Fruit fly (Drosophila melanogaster) whole organism, prepupa: ENCODE results near the gene Ifrd1.

Experiments used
- Blimp-1 ChIP-seq: fragments of 200-800 bp; sonication (Bioruptor generic); optimal IDR thresholded peaks from 3 replicates; lab custom pipeline; 2017; ENCODE audit warnings: missing biosample characterization, missing genetic modification characterization, mild to moderate bottlenecking, moderate library complexity, missing genetic modification reagents
- CG10631 ChIP-seq: fragments of 200-800 bp; sonication (Bioruptor generic); optimal IDR thresholded peaks from 2 replicates; lab custom pipeline; 2016; ENCODE audit warnings: missing biosample characterization, missing genetic modification characterization
- CG10669 ChIP-seq: fragments of 200-800 bp; sonication (Bioruptor generic); optimal IDR thresholded peaks from 3 replicates; lab custom pipeline; 2018; ENCODE audit warnings: missing biosample characterization, mild to moderate bottlenecking, missing genetic modification characterization, moderate library complexity
- CG11294 ChIP-seq: fragments of 200-800 bp; sonication (Bioruptor generic); IDR thresholded peaks from 2 replicates; pipeline ENCODE4 v1.3.6; 2022; ENCODE audit warnings: missing biosample characterization, missing genetic modification characterization
- CG11762 ChIP-seq: fragments of 200-800 bp; sonication (Bioruptor generic); optimal IDR thresholded peaks from 3 replicates; lab custom pipeline; 2016; ENCODE audit warnings: missing biosample characterization, missing genetic modification characterization; ENCODE audit not compliant: insufficient read depth
- CG11902 ChIP-seq: fragments of 200-800 bp; sonication (Bioruptor generic); optimal IDR thresholded peaks from 3 replicates; lab custom pipeline; 2016; ENCODE audit warnings: missing biosample characterization, missing genetic modification characterization
- CG1621 ChIP-seq: fragments of 200-800 bp; sonication (Bioruptor generic); optimal IDR thresholded peaks from 3 replicates; lab custom pipeline; 2018; ENCODE audit warnings: missing biosample characterization, mild to moderate bottlenecking, missing genetic modification characterization
- CG3032 ChIP-seq: fragments of 200-800 bp; optimal IDR thresholded peaks from 2 replicates; lab custom pipeline; 2019; ENCODE audit warnings: missing biosample characterization, mild to moderate bottlenecking, missing genetic modification characterization, moderate library complexity
- CG31627 ChIP-seq: fragments of 200-800 bp; sonication (Bioruptor generic); optimal IDR thresholded peaks from 3 replicates; lab custom pipeline; 2016; ENCODE audit warnings: missing biosample characterization, missing genetic modification characterization
- CG32006 ChIP-seq: fragments of 200-800 bp; sonication (Bioruptor generic); optimal IDR thresholded peaks from 3 replicates; lab custom pipeline; 2017; ENCODE audit warnings: missing biosample characterization, mild to moderate bottlenecking, missing genetic modification characterization
- CG34406 ChIP-seq: fragments of 200-800 bp; sonication (Bioruptor generic); optimal IDR thresholded peaks from 3 replicates; lab custom pipeline; 2016; ENCODE audit warnings: missing biosample characterization, missing genetic modification characterization
- CG3919 ChIP-seq: fragments of 200-800 bp; sonication (Bioruptor generic); optimal IDR thresholded peaks from 3 replicates; lab custom pipeline; 2016; ENCODE audit warnings: missing biosample characterization, missing genetic modification characterization
- CG6163 ChIP-seq: fragments of 200-800 bp; sonication (Bioruptor generic); IDR thresholded peaks from 3 replicates; pipeline ENCODE4 v1.3.6; 2022; ENCODE audit warnings: missing biosample characterization, missing genetic modification characterization
- CG6792 ChIP-seq: fragments of 200-800 bp; sonication (Bioruptor generic); optimal IDR thresholded peaks from 3 replicates; lab custom pipeline; 2016; ENCODE audit warnings: missing biosample characterization, missing genetic modification characterization
- CG6808 ChIP-seq: fragments of 200-800 bp; sonication (Bioruptor generic); optimal IDR thresholded peaks from 3 replicates; lab custom pipeline; 2017; ENCODE audit warnings: missing biosample characterization, missing genetic modification characterization, mild to moderate bottlenecking, moderate library complexity, missing genetic modification reagents
- CG6854 ChIP-seq: fragments of 200-800 bp; sonication (Bioruptor generic); optimal IDR thresholded peaks from 2 replicates; lab custom pipeline; 2017; ENCODE audit warnings: missing biosample characterization, mild to moderate bottlenecking, missing genetic modification characterization
- CG8119 ChIP-seq: fragments of 200-800 bp; sonication (Bioruptor generic); IDR thresholded peaks from 3 replicates; pipeline ENCODE4 v1.3.6; 2022; ENCODE audit warnings: missing biosample characterization, missing genetic modification characterization
- CG8319 ChIP-seq: fragments of 200-800 bp; sonication (Bioruptor generic); optimal IDR thresholded peaks from 3 replicates; lab custom pipeline; 2016; ENCODE audit warnings: missing biosample characterization, missing genetic modification characterization
- CG8632 ChIP-seq: fragments of 200-800 bp; sonication (Bioruptor generic); optimal IDR thresholded peaks from 3 replicates; lab custom pipeline; 2016; ENCODE audit warnings: missing biosample characterization, missing genetic modification characterization
- CG9139 ChIP-seq: fragments of 200-800 bp; sonication (Bioruptor generic); optimal IDR thresholded peaks from 3 replicates; lab custom pipeline; 2017; ENCODE audit warnings: missing biosample characterization, mild to moderate bottlenecking, missing genetic modification characterization
- Eip75B ChIP-seq: fragments of 200-800 bp; sonication (Bioruptor generic); optimal IDR thresholded peaks from 3 replicates; lab custom pipeline; 2016; ENCODE audit warnings: missing biosample characterization, missing genetic modification characterization
- Eip78C ChIP-seq: fragments of 200-800 bp; sonication (Bioruptor generic); peaks from one replicate; lab custom pipeline; 2016; ENCODE audit warnings: missing biosample characterization, missing genetic modification characterization
- Eip93F ChIP-seq: fragments of 200-800 bp; sonication (Bioruptor generic); optimal IDR thresholded peaks from 2 replicates; lab custom pipeline; 2016; ENCODE audit warnings: missing biosample characterization, mild to moderate bottlenecking, missing genetic modification characterization
- Ets21C ChIP-seq: fragments of 200-800 bp; sonication (Bioruptor generic); optimal IDR thresholded peaks from 3 replicates; lab custom pipeline; 2016; ENCODE audit warnings: missing biosample characterization, missing genetic modification characterization
- Ets96B ChIP-seq: fragments of 200-800 bp; optimal IDR thresholded peaks from 2 replicates; lab custom pipeline; 2019; ENCODE audit warnings: missing biosample characterization, mild to moderate bottlenecking, missing genetic modification characterization, moderate library complexity
- Hr39 ChIP-seq: fragments of 200-800 bp; sonication (Bioruptor generic); optimal IDR thresholded peaks from 2 replicates; lab custom pipeline; 2016; ENCODE audit warnings: missing biosample characterization, missing genetic modification characterization
- Lpt ChIP-seq: fragments of 200-800 bp; sonication (Bioruptor generic); optimal IDR thresholded peaks from 3 replicates; lab custom pipeline; 2016; ENCODE audit warnings: missing biosample characterization, missing genetic modification characterization
- Met ChIP-seq: fragments of 200-800 bp; sonication (Bioruptor generic); optimal IDR thresholded peaks from 3 replicates; lab custom pipeline; 2016; ENCODE audit warnings: missing biosample characterization, missing genetic modification characterization
- OdsH ChIP-seq: fragments of 200-800 bp; sonication (Bioruptor generic); optimal IDR thresholded peaks from 3 replicates; lab custom pipeline; 2016; ENCODE audit warnings: missing biosample characterization, missing genetic modification characterization
- Smox ChIP-seq: fragments of 200-800 bp; sonication (Bioruptor generic); optimal IDR thresholded peaks from 3 replicates; lab custom pipeline; 2016; ENCODE audit warnings: missing biosample characterization, missing genetic modification characterization
- Sox102F ChIP-seq: fragments of 200-800 bp; sonication (Bioruptor generic); optimal IDR thresholded peaks from 2 replicates; lab custom pipeline; 2016; ENCODE audit warnings: missing biosample characterization, mild to moderate bottlenecking, missing genetic modification characterization
- Sox14 ChIP-seq: fragments of 200-800 bp; sonication (Bioruptor generic); optimal IDR thresholded peaks from 3 replicates; lab custom pipeline; 2016; ENCODE audit warnings: missing biosample characterization, missing genetic modification characterization
- Sox15 ChIP-seq: fragments of 200-800 bp; sonication (Bioruptor generic); optimal IDR thresholded peaks from 3 replicates; lab custom pipeline; 2016; ENCODE audit warnings: missing biosample characterization, missing genetic modification characterization
- achi ChIP-seq: fragments of 200-800 bp; sonication (Bioruptor generic); optimal IDR thresholded peaks from 3 replicates; lab custom pipeline; 2016; ENCODE audit warnings: missing biosample characterization, missing genetic modification characterization
- acj6 ChIP-seq: fragments of 200-800 bp; sonication (Bioruptor generic); optimal IDR thresholded peaks from 3 replicates; lab custom pipeline; 2016; ENCODE audit warnings: missing biosample characterization, missing genetic modification characterization
- cyc ChIP-seq: fragments of 200-800 bp; sonication (Bioruptor generic); optimal IDR thresholded peaks from 3 replicates; lab custom pipeline; 2016; ENCODE audit warnings: missing biosample characterization, missing genetic modification characterization
- dsx ChIP-seq: fragments of 200-800 bp; optimal IDR thresholded peaks from 3 replicates; lab custom pipeline; 2019; ENCODE audit warnings: missing biosample characterization, mild to moderate bottlenecking, missing genetic modification characterization, moderate library complexity; ENCODE audit not compliant: poor library complexity, severe bottlenecking
- eg ChIP-seq: fragments of 200-800 bp; sonication (Bioruptor generic); IDR thresholded peaks from 3 replicates; pipeline ENCODE4 v1.3.6; 2022; ENCODE audit warnings: missing biosample characterization, missing genetic modification characterization
- esn ChIP-seq: fragments of 200-800 bp; sonication (Bioruptor generic); optimal IDR thresholded peaks from 2 replicates; lab custom pipeline; 2016; ENCODE audit warnings: missing biosample characterization, mild to moderate bottlenecking, missing genetic modification characterization, moderate library complexity
- fd85E ChIP-seq: fragments of 200-800 bp; sonication (Bioruptor generic); optimal IDR thresholded peaks from 3 replicates; lab custom pipeline; 2016; ENCODE audit warnings: missing biosample characterization, missing genetic modification characterization
- fkh ChIP-seq: fragments of 200-800 bp; sonication (Bioruptor generic); optimal IDR thresholded peaks from 3 replicates; lab custom pipeline; 2017; ENCODE audit warnings: missing biosample characterization, mild to moderate bottlenecking, missing genetic modification characterization, moderate library complexity
- lz ChIP-seq: fragments of 200-800 bp; sonication (Bioruptor generic); optimal IDR thresholded peaks from 3 replicates; lab custom pipeline; 2016; ENCODE audit warnings: missing biosample characterization, missing genetic modification characterization
- pdm3 ChIP-seq: fragments of 200-800 bp; sonication (Bioruptor generic); optimal IDR thresholded peaks from 3 replicates; lab custom pipeline; 2016; ENCODE audit warnings: missing biosample characterization, missing genetic modification characterization
- salr ChIP-seq, 2 experiments: fragments of 200-800 bp; sonication (Bioruptor generic); optimal IDR thresholded peaks; 3 replicates each; lab custom pipeline; 2016 to 2018; ENCODE audit warnings: missing biosample characterization in 2 of 2, missing genetic modification characterization in 2 of 2, mild to moderate bottlenecking in 1 of 2
- ss ChIP-seq, 2 experiments: fragments of 200-800 bp; sonication (Bioruptor generic); optimal IDR thresholded peaks; 2 replicates in 1 of 2; 3 replicates in 1 of 2; lab custom pipeline; 2017 to 2018; ENCODE audit warnings: mild to moderate bottlenecking in 2 of 2, missing biosample characterization in 2 of 2, missing genetic modification characterization in 2 of 2, moderate library complexity in 1 of 2
- svp ChIP-seq: fragments of 200-800 bp; sonication (Bioruptor generic); peaks from one replicate; lab custom pipeline; 2016; ENCODE audit warnings: missing biosample characterization, missing genetic modification characterization
- topi ChIP-seq: fragments of 200-800 bp; sonication (Bioruptor generic); optimal IDR thresholded peaks from 3 replicates; lab custom pipeline; 2016; ENCODE audit warnings: missing biosample characterization, missing genetic modification characterization
- vri ChIP-seq: fragments of 200-800 bp; sonication (Bioruptor generic); optimal IDR thresholded peaks from 3 replicates; lab custom pipeline; 2016; ENCODE audit warnings: missing biosample characterization, mild to moderate bottlenecking, missing genetic modification characterization

The Ifrd1 gene

dm6 chr2L:2883703-2884294 is 9.5 kb upstream of the Ifrd1 start:
- no peak for TF ChIP-seq CG8119 (GFP tag; lab: Robert Waterston, UW)
- TF ChIP-seq svp: peak; percentile 64
- TF ChIP-seq, all 60 proteins: peak for 1

- peak; percentile 41 for TF ChIP-seq Smox (GFP tag; lab: Kevin White, UChicago)
- TF ChIP-seq Blimp-1 (GFP tag; lab: Kevin White, UChicago): no peak
- TF ChIP-seq CG6792 (GFP tag; lab: Kevin White, UChicago): peak; percentile 10
- TF ChIP-seq dsx (GFP tag; lab: Kevin White, UChicago): no peak
- no peak for TF ChIP-seq fd85E
- no peak for TF ChIP-seq salr (GFP tag; optimal IDR thresholded peaks at IDR 0.05; lab: Kevin White, UChicago)
- TF ChIP-seq Sox14 (GFP tag; lab: Kevin White, UChicago): peak; percentile 5
- TF ChIP-seq CG34406 (GFP tag; lab: Kevin White, UChicago): peak; percentile 27
- no peak for TF ChIP-seq Sox15 (GFP tag; lab: Kevin White, UChicago)
- no peak for TF ChIP-seq Hr39 (GFP tag; lab: Kevin White, UChicago)
- peak; percentile 7 for TF ChIP-seq CG3919 (GFP tag; lab: Kevin White, UChicago)
- peak; percentile 55 for TF ChIP-seq Met (GFP tag; lab: Kevin White, UChicago)
- TF ChIP-seq CG11902 (GFP tag; lab: Kevin White, UChicago): no peak
- peak; percentile 66 for TF ChIP-seq lz (GFP tag; lab: Kevin White, UChicago)
- no peak for TF ChIP-seq CG9139 (GFP tag; lab: Kevin White, UChicago)
- no peak for TF ChIP-seq CG6808 (GFP tag; lab: Kevin White, UChicago)
- TF ChIP-seq CG10669 (GFP tag; lab: Kevin White, UChicago): no peak
- TF ChIP-seq fkh (GFP tag; lab: Kevin White, UChicago): peak; percentile 76
- no peak for TF ChIP-seq CG3032 (tag; lab: Kevin White, UChicago)
- TF ChIP-seq pdm3 (GFP tag; lab: Kevin White, UChicago): peak; percentile 22
- peak; percentile 20 for TF ChIP-seq vri (GFP tag; lab: Kevin White, UChicago)
- peak; percentile 50 for TF ChIP-seq esn (GFP tag; lab: Kevin White, UChicago)
- TF ChIP-seq svp: peak; percentile 71
- TF ChIP-seq CG6163 (GFP tag; lab: Robert Waterston, UW): peak; percentile 51; the same call in 2 of the 3 replicates
- peak; percentile 27 for TF ChIP-seq Sox102F (GFP tag; lab: Kevin White, UChicago)
- no peak for TF ChIP-seq CG6854
- TF ChIP-seq Ets21C (GFP tag; lab: Kevin White, UChicago): peak; percentile 7
- TF ChIP-seq eg (GFP tag; lab: Robert Waterston, UW): peak; percentile 30; the same call in 1 of the 3 replicates
- TF ChIP-seq Eip78C (GFP tag; lab: Kevin White, UChicago): no peak
- TF ChIP-seq Lpt (GFP tag; lab: Kevin White, UChicago): no peak
- peak; percentile 14 for TF ChIP-seq Eip93F (GFP tag; lab: Kevin White, UChicago)
- no peak for TF ChIP-seq CG11762 (GFP tag; lab: Kevin White, UChicago)
- TF ChIP-seq CG1621 (tag; lab: Kevin White, UChicago): no peak
- no peak for TF ChIP-seq CG32006 (GFP tag; lab: Kevin White, UChicago)
- TF ChIP-seq achi: no peak
- TF ChIP-seq Eip75B (GFP tag; lab: Kevin White, UChicago): peak; percentile 24
- TF ChIP-seq CG8319 (GFP tag; lab: Kevin White, UChicago): no peak
- TF ChIP-seq OdsH (GFP tag; lab: Kevin White, UChicago): no peak
- no peak for TF ChIP-seq CG8632 (GFP tag; lab: Kevin White, UChicago)
- TF ChIP-seq topi (GFP tag; lab: Kevin White, UChicago): peak; percentile 29
- no peak for TF ChIP-seq CG8119 (GFP tag; lab: Robert Waterston, UW)
- peak; percentile 3 for TF ChIP-seq acj6 (GFP tag; lab: Kevin White, UChicago)
- TF ChIP-seq CG31627 (GFP tag; lab: Kevin White, UChicago): peak; percentile 26
- peak in 1 of 2 experiments; percentile 22 for TF ChIP-seq ss (GFP tag; optimal IDR thresholded peaks at IDR 0.05; lab: Kevin White, UChicago)
- no peak for TF ChIP-seq CG10631 (GFP tag; lab: Kevin White, UChicago)
- peak; percentile 35 for TF ChIP-seq cyc (GFP tag; lab: Kevin White, UChicago)
- TF ChIP-seq Ets96B: no peak
- TF ChIP-seq CG11294 (GFP tag; lab: Robert Waterston, UW): no peak
- TF ChIP-seq, all 60 proteins: peak for 23
Measured at dm6 chr2L:2882968-2883702, 8.8 kb upstream of the Ifrd1 start.
